Worm (Caenorhabditis elegans): ENCODE data around the gene F07G11.3.

The F07G11.3 gene

ce11 chrV:7298463-7298862 is at the start of gene F07G11.3:
Gene F07G11.3, plus strand, starts transcription at chrV:7298763.
- TF ChIP-seq nhr-11 (tag; optimal IDR thresholded peaks at IDR 0.05) (no peak), K02D7.2 (tag; optimal IDR thresholded peaks at IDR 0.05) (no peak), zip-5 (tag; optimal IDR thresholded peaks at IDR 0.05) (no peak), gmeb-2 (tag; optimal IDR thresholded peaks at IDR 0.05) (no peak), pag-3 (tag; optimal IDR thresholded peaks at IDR 0.05; ENCODE audit: borderline replicate concordance) (no peak), pqm-1 (tag; optimal IDR thresholded peaks at IDR 0.05) (no peak), hlh-8 (tag; optimal IDR thresholded peaks at IDR 0.05) (no peak), eyg-1 (tag; optimal IDR thresholded peaks at IDR 0.05) (no peak), dve-1 (tag; optimal IDR thresholded peaks at IDR 0.05) (no peak), unc-3 (GFP tag; conservative IDR thresholded peaks at IDR 0.05) (no peak), unc-3 (tag; optimal IDR thresholded peaks at IDR 0.05) (no peak), ceh-22 (tag; optimal IDR thresholded peaks at IDR 0.05) (no peak), ceh-19 (GFP tag; optimal IDR thresholded peaks at IDR 0.05) (no peak), fkh-10 (GFP tag; optimal IDR thresholded peaks at IDR 0.05) (no peak), hlh-6 (tag; optimal IDR thresholded peaks at IDR 0.05) (no peak)

DNA sequence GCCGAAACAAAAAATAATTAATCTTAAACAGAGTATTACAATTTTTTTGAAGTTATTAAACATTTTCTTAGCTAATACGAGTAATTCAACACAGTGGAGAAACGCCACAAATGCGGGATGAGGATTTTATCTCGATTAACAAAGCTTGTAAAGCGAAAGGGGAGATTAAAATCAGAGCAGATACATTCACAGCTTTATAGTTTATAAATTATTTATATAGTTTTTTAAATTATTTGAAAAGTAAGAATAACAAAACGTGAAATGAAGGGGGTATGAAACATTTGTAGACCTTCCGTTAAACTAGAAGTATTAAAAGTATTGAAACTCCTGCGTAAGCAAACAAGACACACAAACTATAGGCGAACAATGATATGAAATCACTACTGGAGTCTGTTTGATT is 43.5 kb upstream of the F07G11.3 start, which contains the start of gene C05C8.8:
Gene C05C8.8, minus strand, starts transcription at position 101 of the 400 bp plus-strand sequence.
- no peak for TF ChIP-seq ahr-1 (tag; optimal IDR thresholded peaks at IDR 0.05)
- no peak for TF ChIP-seq C38D4.7 (GFP tag; optimal IDR thresholded peaks at IDR 0.05)
- no peak for TF ChIP-seq pat-9 (tag; optimal IDR thresholded peaks at IDR 0.05)
- no peak for TF ChIP-seq tbx-2 (tag; optimal IDR thresholded peaks at IDR 0.05)
- no peak for TF ChIP-seq dve-1 (tag; optimal IDR thresholded peaks at IDR 0.05)
- TF ChIP-seq fkh-6 (tag; optimal IDR thresholded peaks at IDR 0.05) = no peak
- no peak for TF ChIP-seq ceh-45 (GFP tag; IDR thresholded peaks at IDR 0.05)
- TF ChIP-seq K02D7.2 (tag; optimal IDR thresholded peaks at IDR 0.05) = no peak
- no peak for TF ChIP-seq ceh-24 (tag; optimal IDR thresholded peaks at IDR 0.05)
- no peak for TF ChIP-seq ceh-48 (tag; optimal IDR thresholded peaks at IDR 0.05)
- no peak for TF ChIP-seq lin-11 (tag; optimal IDR thresholded peaks at IDR 0.05)
- TF ChIP-seq K09A11.1 (tag; optimal IDR thresholded peaks at IDR 0.05; ENCODE audit: insufficient read depth) = no peak
- TF ChIP-seq nhr-11 (tag; optimal IDR thresholded peaks at IDR 0.05) = no peak
- TF ChIP-seq ref-2 (tag; optimal IDR thresholded peaks at IDR 0.05) = no peak
- TF ChIP-seq che-1 (tag; optimal IDR thresholded peaks at IDR 0.05) = no peak
- TF ChIP-seq hlh-30 (tag; optimal IDR thresholded peaks at IDR 0.05; ENCODE audit: insufficient read depth) = no peak
- TF ChIP-seq pha-2 (tag; optimal IDR thresholded peaks at IDR 0.05) = no peak

ce11 chrV:7258965-7259364 is 39.6 kb upstream of the F07G11.3 start, which contains the start of gene C13A2.12:
Gene C13A2.12, plus strand, starts transcription at chrV:7259265.
- TF ChIP-seq ceh-14 (tag; optimal IDR thresholded peaks at IDR 0.05) (no peak), ceh-18 (tag; optimal IDR thresholded peaks at IDR 0.05) (no peak), unc-3 (GFP tag; conservative IDR thresholded peaks at IDR 0.05) (no peak), unc-3 (tag; optimal IDR thresholded peaks at IDR 0.05) (no peak), pha-2 (tag; optimal IDR thresholded peaks at IDR 0.05) (no peak), pqm-1 (tag; optimal IDR thresholded peaks at IDR 0.05) (no peak), Y22D7AL.16 (tag; optimal IDR thresholded peaks at IDR 0.05) (no peak), ztf-16 (tag; optimal IDR thresholded peaks at IDR 0.05) (no peak), mec-3 (tag; optimal IDR thresholded peaks at IDR 0.05; ENCODE audit: borderline replicate concordance) (no peak), T23F11.4 (GFP tag; optimal IDR thresholded peaks at IDR 0.05) (no peak), gmeb-2 (tag; optimal IDR thresholded peaks at IDR 0.05) (no peak), pha-4 (tag; optimal IDR thresholded peaks at IDR 0.05) (no peak), nhr-11 (tag; optimal IDR thresholded peaks at IDR 0.05) (no peak)

ce11 chrV:7264042-7264441 is 34.5 kb upstream of the F07G11.3 start, which contains the start of gene C13A2.9:
Gene C13A2.9, minus strand, starts transcription at chrV:7264142.
- no peak for TF ChIP-seq fax-1 (tag; optimal IDR thresholded peaks at IDR 0.05)
- no peak for TF ChIP-seq ceh-34 (tag; optimal IDR thresholded peaks at IDR 0.05)
- no peak for TF ChIP-seq hlh-8 (tag; optimal IDR thresholded peaks at IDR 0.05)
- no peak for TF ChIP-seq ceh-24 (tag; optimal IDR thresholded peaks at IDR 0.05)
- no peak for TF ChIP-seq ref-2 (tag; optimal IDR thresholded peaks at IDR 0.05)
- no peak for TF ChIP-seq pros-1 (tag; optimal IDR thresholded peaks at IDR 0.05)
